Fruit fly (Drosophila melanogaster): ENCODE results near the gene Nufip.

Nufip gene

dm6 chr3L:18747953-18748756 is at the start of gene Nufip, which contains the start of gene Atg3 (continued):
- no peak for TF ChIP-seq CG10366 (GFP tag; IDR thresholded peaks at IDR 0.05)
- TF ChIP-seq Ets65A (GFP tag): no peak
- TF ChIP-seq gsb (GFP tag; IDR thresholded peaks at IDR 0.05): no peak
- no peak for TF ChIP-seq usp (GFP tag; optimal IDR thresholded peaks at IDR 0.05)
- no peak for TF ChIP-seq fd96Cb (tag; optimal IDR thresholded peaks at IDR 0.05)
- TF ChIP-seq crp (GFP tag; optimal IDR thresholded peaks at IDR 0.05): peak in 1 of 2 experiments; percentile 4
- peak; percentile 42 for TF ChIP-seq trem (tag; optimal IDR thresholded peaks at IDR 0.05)
- TF ChIP-seq Fer3 (tag; optimal IDR thresholded peaks at IDR 0.05): no peak
- TF ChIP-seq twi (tag; optimal IDR thresholded peaks at IDR 0.05): no peak
- TF ChIP-seq CG4282 (GFP tag; optimal IDR thresholded peaks at IDR 0.05): no peak
- TF ChIP-seq gce (GFP tag; IDR thresholded peaks at IDR 0.05): no peak
- peak; percentile 18 for TF ChIP-seq CG10543 (GFP tag; optimal IDR thresholded peaks at IDR 0.05)
- peak; percentile 65 for TF ChIP-seq Vsx1 (GFP tag; optimal IDR thresholded peaks at IDR 0.05)
- peak; percentile 79 for TF ChIP-seq Bgb (GFP tag; IDR thresholded peaks at IDR 0.05; ENCODE audit: partially characterized antibody)
- TF ChIP-seq jumu (GFP tag; optimal IDR thresholded peaks at IDR 0.05): no peak
- TF ChIP-seq CG34422 (GFP tag; IDR thresholded peaks at IDR 0.05): 0 out of 3 replicates have a peak, but pooled peaks have one; percentile 12
- TF ChIP-seq CG6765 (GFP tag; optimal IDR thresholded peaks at IDR 0.05): no peak
- peak in 1 of 2 experiments; percentile 39 for TF ChIP-seq tll (GFP tag; optimal IDR thresholded peaks at IDR 0.05)
- no peak for TF ChIP-seq GATAe (GFP tag; conservative IDR thresholded peaks at IDR 0.05)
- TF ChIP-seq tgo (GFP tag; IDR thresholded peaks at IDR 0.05): no peak
- TF ChIP-seq CrebB (tag; optimal IDR thresholded peaks at IDR 0.05): no peak
- no peak for TF ChIP-seq CG12299 (tag; optimal IDR thresholded peaks at IDR 0.05)
- TF ChIP-seq Antp (GFP tag; optimal IDR thresholded peaks at IDR 0.05): no peak
- TF ChIP-seq CG2129 (GFP tag; IDR thresholded peaks at IDR 0.05; ENCODE audit: partially characterized antibody): peak; percentile 47
- peak; percentile 23 for TF ChIP-seq CG1603 (tag; optimal IDR thresholded peaks at IDR 0.05)
- TF ChIP-seq lab (GFP tag; optimal IDR thresholded peaks at IDR 0.05): no peak
- TF ChIP-seq Kr (GFP tag; optimal IDR thresholded peaks at IDR 0.05): no peak
- TF ChIP-seq bbx (GFP tag; IDR thresholded peaks at IDR 0.05; ENCODE audit: partially characterized antibody): peak; percentile 81; the same call in 1 of the 2 replicates
- no peak for TF ChIP-seq peb (GFP tag; IDR thresholded peaks at IDR 0.05)
- no peak for TF ChIP-seq CG5953 (GFP tag; IDR thresholded peaks at IDR 0.05)
- TF ChIP-seq CG12391 (tag; optimal IDR thresholded peaks at IDR 0.05): peak; percentile 66
- TF ChIP-seq Max (GFP tag; optimal IDR thresholded peaks at IDR 0.05): peak; percentile 43
- TF ChIP-seq CG7745 (tag; optimal IDR thresholded peaks at IDR 0.05): no peak
- TF ChIP-seq Dll (GFP tag; IDR thresholded peaks at IDR 0.05; ENCODE audit: partially characterized antibody): peak; percentile 81

dm6 chr3L:18796376-18796775 is 48.2 kb upstream of the Nufip start:
- peak; percentile 41; the same call in 1 of the 2 replicates for TF ChIP-seq Ptx1 (GFP tag; IDR thresholded peaks at IDR 0.05)
- peak; percentile 45 for TF ChIP-seq sens (GFP tag)
- TF ChIP-seq CG10959 (GFP tag; IDR thresholded peaks at IDR 0.05): no peak
- no peak for TF ChIP-seq ttk (GFP tag; IDR thresholded peaks at IDR 0.05)
- TF ChIP-seq stc (GFP tag; IDR thresholded peaks at IDR 0.05): 0 out of 2 replicates have a peak, but pooled peaks have one; percentile 16
- TF ChIP-seq Oli (tag; optimal IDR thresholded peaks at IDR 0.05): peak; percentile 17
- peak; percentile 55 for TF ChIP-seq dmrt99B (tag; optimal IDR thresholded peaks at IDR 0.05)
- peak; percentile 25 for TF ChIP-seq Abd-B (GFP tag; optimal IDR thresholded peaks at IDR 0.05)
- no peak for TF ChIP-seq zen (tag; optimal IDR thresholded peaks at IDR 0.05)
- TF ChIP-seq Hr51 (GFP tag; optimal IDR thresholded peaks at IDR 0.05): peak in 1 of 2 experiments; percentile 50
- no peak for TF ChIP-seq CG4707 (GFP tag; optimal IDR thresholded peaks at IDR 0.05)
- TF ChIP-seq CG17359 (tag; optimal IDR thresholded peaks at IDR 0.05): peak; percentile 2
- TF ChIP-seq CG11504 (tag; optimal IDR thresholded peaks at IDR 0.05): peak; percentile 58
- peak; percentile 12 for TF ChIP-seq CG2678 (tag; optimal IDR thresholded peaks at IDR 0.05)
- peak; percentile 88 for TF ChIP-seq D19A (tag; optimal IDR thresholded peaks at IDR 0.05)
- TF ChIP-seq Sox102F (GFP tag; optimal IDR thresholded peaks at IDR 0.05): peak; percentile 27

Measured in whole organism, embryonic.